Fruit fly (Drosophila melanogaster) whole organism, wandering third instar larva: ENCODE data around the gene CG13931.

Source experiments
- GATAd ChIP-seq: sonication (Bioruptor generic); optimal IDR thresholded peaks from 2 replicates; lab custom pipeline; 2016; ENCODE audit warnings: missing biosample characterization, missing genetic modification characterization
- HLH106 ChIP-seq: fragments of 200-800 bp; optimal IDR thresholded peaks from 3 replicates; lab custom pipeline; 2019; ENCODE audit warnings: missing biosample characterization, mild to moderate bottlenecking, missing genetic modification characterization, moderate library complexity
- Hnf4 ChIP-seq: fragments of 200-800 bp; sonication (Bioruptor generic); optimal IDR thresholded peaks from 2 replicates; lab custom pipeline; 2016; ENCODE audit warnings: missing biosample characterization, mild to moderate bottlenecking, missing genetic modification characterization
- N ChIP-seq: fragments of >200 bp; optimal IDR thresholded peaks from 2 replicates; lab custom pipeline; 2018; ENCODE audit warnings: missing biosample characterization, missing external identifiers, missing genetic modification characterization
- OdsH ChIP-seq: fragments of 200-800 bp; sonication (Bioruptor generic); optimal IDR thresholded peaks from 2 replicates; lab custom pipeline; 2016; ENCODE audit warnings: missing biosample characterization, mild to moderate bottlenecking, missing genetic modification characterization
- Vsx2 ChIP-seq: fragments of 200-300, 225-300 bp; sonication (Bioruptor generic); optimal IDR thresholded peaks from 2 replicates; lab custom pipeline; 2018; ENCODE audit warnings: missing biosample characterization, missing genetic modification characterization; ENCODE audit not compliant: partially characterized antibody
- dl ChIP-seq, 2 experiments: fragments of 175-275, 200-275 bp in 1 of 2; fragments of 200-275 bp in 1 of 2; sonication (Bioruptor generic); optimal IDR thresholded peaks; lab custom pipeline; 2018; ENCODE audit warnings: mild to moderate bottlenecking in 2 of 2, missing biosample characterization in 2 of 2, missing genetic modification characterization in 2 of 2, moderate library complexity in 2 of 2; ENCODE audit not compliant: partially characterized antibody in 2 of 2, insufficient read depth in 1 of 2
- ey ChIP-seq: fragments of 200-800 bp; sonication (Bioruptor generic); optimal IDR thresholded peaks from 2 replicates; lab custom pipeline; 2016; ENCODE audit warnings: missing biosample characterization, missing genetic modification characterization
- pan ChIP-seq: fragments of >200 bp; optimal IDR thresholded peaks from 2 replicates; lab custom pipeline; 2017
- psq ChIP-seq: fragments of 200-800 bp; sonication (Bioruptor generic); optimal IDR thresholded peaks from 3 replicates; lab custom pipeline; 2017; ENCODE audit warnings: missing biosample characterization, mild to moderate bottlenecking, missing genetic modification characterization, moderate library complexity
- tai ChIP-seq: sonication (Bioruptor generic); optimal IDR thresholded peaks from 2 replicates; lab custom pipeline; 2016; ENCODE audit warnings: missing biosample characterization, missing genetic modification characterization

- no peak for TF ChIP-seq Vsx2 (GFP tag; lab: Kevin White, UChicago)
- peak; percentile 14 for TF ChIP-seq HLH106 (tag; lab: Kevin White, UChicago)
- no peak for TF ChIP-seq GATAd
- no peak for TF ChIP-seq N (GFP tag; lab: Kevin White, UChicago)
- no peak for TF ChIP-seq dl (GFP tag; optimal IDR thresholded peaks at IDR 0.05; lab: Kevin White, UChicago; ENCODE audit: insufficient read depth in 1 of 2, partially characterized antibody in 2 of 2)
- TF ChIP-seq psq (GFP tag; lab: Kevin White, UChicago), result no peak
- no peak for TF ChIP-seq OdsH (GFP tag; lab: Kevin White, UChicago)
- TF ChIP-seq tai (GFP tag; lab: Kevin White, UChicago), result no peak
- TF ChIP-seq Hnf4 (GFP tag; lab: Kevin White, UChicago), result no peak
- no peak for TF ChIP-seq ey (GFP tag; lab: Kevin White, UChicago)
- TF ChIP-seq pan (lab: Kevin White, UChicago), result no peak
These were observed 28.7 kb upstream of the CG13931 start, which contains the start of gene drpr for dm6 chr3L:1730873-1731272.
